Worm (Caenorhabditis elegans): ENCODE data around the gene catp-2.

Gene catp-2

ce11 chrV:4918664-4919257 is 15.7 kb upstream of the catp-2 start, which contains the start of gene C02E7.6:
Gene C02E7.6, plus strand, starts transcription at chrV:4919207.
- TF ChIP-seq unc-62 (GFP tag; optimal IDR thresholded peaks at IDR 0.05), result no peak

ce11 chrV:4920690-4921152 is 13.8 kb upstream of the catp-2 start, which contains the start of the genes C02E7.8 and srh-23:
Gene C02E7.8, minus strand, starts transcription at chrV:4920790.
Gene srh-23, plus strand, starts transcription at chrV:4921102.
- TF ChIP-seq unc-62 (GFP tag; optimal IDR thresholded peaks at IDR 0.05), result no peak

DNA sequence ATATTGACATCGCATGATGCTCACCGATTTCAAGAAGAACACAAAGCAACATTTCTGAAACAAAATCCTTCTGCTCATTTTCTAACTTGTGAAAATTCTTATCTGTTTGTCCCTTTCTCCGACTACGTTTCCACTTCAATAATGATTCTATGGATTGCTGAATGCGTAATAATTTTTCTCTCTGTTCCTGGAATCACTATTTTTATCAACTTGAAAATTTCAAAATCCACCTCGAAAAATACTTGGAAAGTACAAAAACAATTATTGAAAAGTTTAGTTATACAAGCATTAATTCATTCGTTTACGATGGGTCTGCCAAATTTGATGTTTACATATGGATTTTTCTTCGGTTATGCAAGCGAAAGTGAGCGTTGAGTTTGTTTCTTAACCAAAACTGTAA is 12.5 kb upstream of the catp-2 start, which contains the start of gene srh-22:
Gene srh-22 (plus strand): TSS at position 301 of the 400 bp plus-strand sequence.
- TF ChIP-seq unc-62 (GFP tag; optimal IDR thresholded peaks at IDR 0.05), result no peak

DNA sequence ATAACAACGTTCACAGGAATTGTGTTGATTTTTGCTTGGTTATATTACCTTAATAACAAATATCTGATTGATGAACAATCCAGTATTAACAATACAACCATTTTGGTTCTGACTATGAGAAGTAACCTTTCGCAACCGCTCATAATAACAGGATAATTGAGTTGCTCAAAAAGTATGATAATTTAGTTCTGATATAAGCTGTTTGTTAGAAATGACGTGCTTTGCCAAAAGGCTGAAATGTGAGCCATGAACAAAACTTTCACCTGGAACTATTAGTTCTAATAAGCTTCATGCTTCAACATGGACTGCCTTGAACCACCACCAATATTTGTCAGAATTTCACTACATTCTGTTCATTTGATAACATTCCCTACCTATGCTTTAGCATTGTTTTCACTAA is 9.9 kb upstream of the catp-2 start, which contains the start of gene srh-20:
Gene srh-20 (plus strand): TSS at position 301 of the 400 bp plus-strand sequence.
- no peak for TF ChIP-seq unc-62 (GFP tag; optimal IDR thresholded peaks at IDR 0.05)

ce11 chrV:4926371-4926770 is 8.1 kb upstream of the catp-2 start, which contains the start of gene srh-21:
Gene srh-21, plus strand, starts transcription at chrV:4926671.
- TF ChIP-seq unc-62 (GFP tag; optimal IDR thresholded peaks at IDR 0.05), result no peak

ce11 chrV:4929842-4930241 is 4.7 kb upstream of the catp-2 start, which contains the start of gene str-205:
Gene str-205, minus strand, starts transcription at chrV:4929942.
- no peak for TF ChIP-seq unc-62 (GFP tag; optimal IDR thresholded peaks at IDR 0.05)

DNA sequence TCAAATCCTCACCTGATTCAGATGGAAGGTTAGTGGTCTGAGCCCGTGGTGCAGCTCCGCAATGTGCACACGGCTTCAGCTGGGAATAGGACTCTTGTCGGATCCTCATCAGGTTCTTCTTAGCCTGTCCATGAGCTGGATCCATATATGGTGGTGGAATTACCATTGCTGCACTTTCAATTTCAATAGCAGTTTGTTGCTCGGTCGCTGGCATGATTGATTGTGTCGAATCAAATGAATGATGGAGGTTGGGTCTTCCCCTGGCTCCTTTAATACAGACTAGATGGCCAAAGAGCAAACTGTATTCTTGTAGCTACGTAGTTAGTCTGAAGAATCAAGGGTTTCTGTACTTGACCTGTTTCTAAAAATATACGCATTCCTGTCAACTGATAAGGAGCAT is 1.7 kb upstream of the catp-2 start, which contains the start of gene C02E7.10:
Gene C02E7.10 (minus strand): TSS at position 232 of the 400 bp plus-strand sequence.
- TF ChIP-seq unc-62 (GFP tag; optimal IDR thresholded peaks at IDR 0.05), result no peak

DNA sequence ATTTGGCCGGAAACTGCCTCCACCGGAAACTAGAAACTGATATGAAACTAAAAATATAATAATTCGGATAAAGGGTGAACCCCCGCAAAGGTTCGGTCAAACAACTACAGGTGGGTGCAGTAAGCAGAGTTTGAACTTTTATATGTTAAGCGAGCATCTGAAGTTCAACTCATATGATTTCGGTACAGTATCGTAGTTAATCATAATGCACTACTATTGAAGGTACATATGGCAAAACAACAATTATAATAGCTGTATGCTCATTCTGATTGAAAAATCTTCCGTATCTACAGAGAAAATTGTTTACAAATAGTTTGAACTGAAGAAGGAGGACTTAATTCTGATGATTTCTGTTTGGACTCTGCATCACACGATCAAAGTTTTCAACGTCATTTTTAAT is 1.2 kb upstream of the catp-2 start:
- no peak for TF ChIP-seq unc-62 (GFP tag; optimal IDR thresholded peaks at IDR 0.05)

- TF ChIP-seq unc-62 (GFP tag; optimal IDR thresholded peaks at IDR 0.05), result no peak
Measured at ce11 chrV:4935096-4935495, 590 bp downstream of the catp-2 start.

ce11 chrV:4937337-4937736 is 2.8 kb downstream of the catp-2 start:
- TF ChIP-seq unc-62 (GFP tag; optimal IDR thresholded peaks at IDR 0.05), result no peak

ce11 chrV:4944219-4944618 is 9.7 kb downstream of the catp-2 start, which contains the start of gene str-211:
Gene str-211, minus strand, starts transcription at chrV:4944319.
- TF ChIP-seq unc-62 (GFP tag; optimal IDR thresholded peaks at IDR 0.05), result no peak

DNA sequence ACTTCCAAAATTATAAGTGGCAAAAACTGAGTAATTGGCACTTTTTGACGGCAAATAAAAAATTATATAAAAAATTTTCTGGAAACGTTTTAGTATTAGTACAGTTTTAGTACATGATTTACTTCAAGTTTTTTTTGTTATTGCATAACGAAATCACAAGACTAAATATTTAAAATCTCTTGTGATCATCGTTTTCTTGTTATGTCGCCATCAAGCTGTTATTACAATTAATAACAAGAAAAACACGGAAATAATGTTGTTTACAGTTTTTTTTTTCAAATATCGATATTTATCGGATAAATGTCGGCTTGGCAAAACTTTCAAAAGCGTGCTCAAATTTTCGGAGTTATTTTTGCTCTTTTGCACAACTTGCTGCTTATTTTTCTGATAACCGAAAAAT is 14.1 kb downstream of the catp-2 start, which contains the start of gene str-209:
Gene str-209 (plus strand): TSS at position 301 of the 400 bp plus-strand sequence.
- no peak for TF ChIP-seq unc-62 (GFP tag; optimal IDR thresholded peaks at IDR 0.05)

DNA sequence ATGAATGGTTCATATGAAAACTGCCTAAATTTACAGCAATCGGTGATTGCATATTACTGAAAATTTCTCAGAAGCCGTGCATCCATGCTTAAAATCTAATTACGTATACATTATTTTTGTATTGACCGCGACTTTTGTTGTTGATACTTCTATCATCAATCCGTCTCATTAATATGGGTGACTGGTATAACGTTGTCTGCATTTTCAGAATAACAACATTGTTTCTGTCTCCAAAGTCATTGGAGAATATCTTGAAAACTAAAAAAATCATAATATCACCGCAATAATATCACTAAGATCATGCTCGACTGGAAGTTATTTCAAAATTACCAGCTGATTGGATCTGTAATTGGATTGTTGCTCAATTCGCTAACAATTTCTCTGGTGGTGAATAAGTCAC is 16.9 kb downstream of the catp-2 start, which contains the start of gene str-207:
Gene str-207 (plus strand): TSS at position 301 of the 400 bp plus-strand sequence.
- TF ChIP-seq unc-62 (GFP tag; optimal IDR thresholded peaks at IDR 0.05), result no peak

- no peak for TF ChIP-seq unc-62 (GFP tag; optimal IDR thresholded peaks at IDR 0.05)
Measured at ce11 chrV:4956529-4956928, 22.0 kb downstream of the catp-2 start, which contains the start of gene str-208. Gene str-208, plus strand, starts transcription at chrV:4956829.

DNA sequence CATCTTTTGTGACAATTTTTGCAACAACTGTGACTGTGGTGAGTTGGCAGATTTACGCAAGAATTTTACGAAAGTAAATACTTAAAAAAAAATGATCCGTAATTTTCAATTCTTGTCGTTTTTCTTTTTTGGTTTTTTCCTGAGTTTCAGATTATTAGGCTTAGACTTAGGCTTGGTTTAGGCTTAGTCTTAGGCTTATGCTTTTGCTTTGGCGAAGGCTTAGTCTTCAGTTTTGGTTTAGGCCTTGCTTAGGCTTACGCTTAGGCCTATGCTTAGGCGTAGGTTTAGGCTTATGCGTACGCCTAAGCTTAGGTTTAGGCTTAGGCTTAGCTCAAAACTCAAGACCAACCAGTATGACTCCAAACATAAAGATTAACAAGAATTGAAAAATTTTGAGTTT is 23.1 kb downstream of the catp-2 start:
- no peak for TF ChIP-seq unc-62 (GFP tag; optimal IDR thresholded peaks at IDR 0.05)

ce11 chrV:4960686-4961085 is 26.2 kb downstream of the catp-2 start:
- TF ChIP-seq unc-62 (GFP tag; optimal IDR thresholded peaks at IDR 0.05), result no peak

DNA sequence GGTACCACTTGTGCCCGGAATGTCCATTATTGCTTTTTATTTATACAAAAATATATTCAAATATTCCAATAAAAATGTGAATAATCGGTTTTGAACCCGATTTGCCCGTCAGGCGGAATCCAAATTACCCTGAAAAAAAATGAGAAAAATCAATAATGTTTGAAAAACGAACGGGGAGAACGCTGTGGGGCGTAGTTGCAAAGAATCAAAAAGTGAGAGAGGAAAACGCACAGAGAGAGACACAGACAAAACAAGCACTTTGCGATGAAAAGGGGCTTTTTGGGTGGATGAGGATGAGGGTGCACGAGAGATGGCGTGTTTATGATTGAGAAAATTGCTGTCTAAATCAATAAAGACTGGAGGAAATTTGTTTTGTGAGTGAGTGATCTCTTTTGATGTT is 28.5 kb downstream of the catp-2 start, which contains the start of gene tam-1:
Gene tam-1 (minus strand): TSS at position 135 of the 400 bp plus-strand sequence.
- no peak for TF ChIP-seq unc-62 (GFP tag; optimal IDR thresholded peaks at IDR 0.05)

Data from whole organism, dauer.